Fruit fly (Drosophila melanogaster): ENCODE results near the gene Manf.

DNA sequence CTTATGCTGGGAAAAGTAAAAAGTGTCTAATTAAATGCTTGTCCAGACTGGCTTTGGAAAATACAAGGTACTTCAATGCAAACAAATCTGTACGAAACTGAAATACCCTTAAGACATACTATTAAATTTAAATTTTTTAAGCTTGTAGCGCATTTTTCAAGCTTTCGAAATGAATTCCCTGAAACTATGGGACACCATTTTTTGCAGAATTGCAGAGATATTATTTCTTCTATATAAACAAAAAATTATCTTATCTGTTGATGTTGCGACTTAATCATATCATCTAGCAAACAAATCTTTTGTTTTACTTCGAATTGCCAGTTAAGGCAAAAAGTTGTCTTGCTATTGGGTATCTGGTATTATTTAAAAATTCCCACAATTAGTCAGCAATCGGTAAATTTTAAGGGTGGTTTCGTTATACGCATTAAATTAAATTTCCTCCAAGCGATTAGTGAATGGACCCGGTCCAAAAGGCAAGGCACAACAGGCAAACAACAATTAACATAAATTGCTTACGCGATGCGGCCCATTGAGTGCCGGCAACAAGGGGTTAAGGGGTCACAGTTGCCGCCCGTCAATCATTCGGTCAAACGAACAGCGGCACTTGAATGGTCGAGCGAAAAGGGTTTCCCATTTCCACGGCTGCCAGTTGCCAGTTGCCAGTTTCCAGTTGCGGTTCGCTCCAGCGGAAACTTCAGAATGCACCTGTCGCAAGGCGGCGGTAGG is 12.7 kb upstream of the Manf start:
- no peak for TF ChIP-seq pan (optimal IDR thresholded peaks at IDR 0.05)
- no peak for TF ChIP-seq usp (GFP tag; optimal IDR thresholded peaks at IDR 0.05)
- TF ChIP-seq psq (optimal IDR thresholded peaks at IDR 0.05): no peak
